Fruit fly (Drosophila melanogaster): ENCODE results near the gene Or22c.

The Or22c gene

dm6 chr2L:2084349-2084748 lies 30.0 kb downstream of the Or22c start:
- TF ChIP-seq insv (optimal IDR thresholded peaks at IDR 0.05) (no peak), h (optimal IDR thresholded peaks at IDR 0.05) (no peak), Sin3A (optimal IDR thresholded peaks at IDR 0.05) (no peak), ttk (optimal IDR thresholded peaks at IDR 0.05) (no peak), psq (optimal IDR thresholded peaks at IDR 0.05) (no peak)

- no peak for TF ChIP-seq insv (optimal IDR thresholded peaks at IDR 0.05)
- TF ChIP-seq h (optimal IDR thresholded peaks at IDR 0.05) = no peak
- TF ChIP-seq Myc (optimal IDR thresholded peaks at IDR 0.05) = no peak
- no peak for TF ChIP-seq psq (optimal IDR thresholded peaks at IDR 0.05)
- TF ChIP-seq ttk (optimal IDR thresholded peaks at IDR 0.05) = no peak
- TF ChIP-seq Sin3A (optimal IDR thresholded peaks at IDR 0.05) = no peak
Measured at dm6 chr2L:2090235-2090634, 35.8 kb downstream of the Or22c start.

All from Kc167 (cell line).